Worm (Caenorhabditis elegans) whole organism, young adult: ENCODE results near the gene F42A6.2.

Experiments used
- F22D6.2 ChIP-seq: sonication (generic microtip); optimal IDR thresholded peaks from 2 replicates; lab custom pipeline; 2016; ENCODE audit warnings: mild to moderate bottlenecking, missing genetic modification characterization, missing compliant biosample characterization
- F23B12.7 ChIP-seq: sonication (generic microtip); optimal IDR thresholded peaks from 2 replicates; lab custom pipeline; 2017; ENCODE audit warnings: missing genetic modification characterization, mild to moderate bottlenecking, missing compliant biosample characterization, antibody characterized with exemption, moderate library complexity; ENCODE audit not compliant: insufficient read depth
- efl-1 ChIP-seq: fragments of 150-350 bp; optimal IDR thresholded peaks from 2 replicates; lab custom pipeline; 2014; ENCODE audit warnings: missing biosample characterization, missing genetic modification reagents, missing genetic modification characterization
- him-1 ChIP-seq: sonication (generic microtip); optimal IDR thresholded peaks from 2 replicates; lab custom pipeline; 2016; ENCODE audit warnings: missing genotype, missing genetic modification reagents, missing genetic modification characterization, missing compliant biosample characterization
- hlh-26 ChIP-seq: fragments of 200-800 bp; sonication (Bioruptor generic); conservative IDR thresholded peaks from 2 replicates; pipeline ENCODE4 v1.3.6; 2022; ENCODE audit warnings: missing genetic modification reagents, missing genetic modification characterization, missing compliant biosample characterization
- lir-1 ChIP-seq: fragments of 200-800 bp; sonication (Bioruptor generic); conservative IDR thresholded peaks from 2 replicates; pipeline ENCODE4 v1.3.6; 2022; ENCODE audit warnings: missing genetic modification reagents, missing genetic modification characterization, missing compliant biosample characterization
- rec-8 ChIP-seq, 2 experiments: sonication (generic microtip); optimal IDR thresholded peaks; 2 replicates each; lab custom pipeline; 2016; ENCODE audit warnings: mild to moderate bottlenecking in 2 of 2, missing genetic modification characterization in 2 of 2, missing genetic modification reagents in 2 of 2, missing genotype in 2 of 2, missing biosample characterization in 1 of 2, missing compliant biosample characterization in 1 of 2, moderate library complexity in 1 of 2
- somi-1 ChIP-seq: fragments of 200-800 bp; sonication (Bioruptor generic); optimal IDR thresholded peaks from 2 replicates; lab custom pipeline; 2018; ENCODE audit warnings: mild to moderate bottlenecking, missing genetic modification characterization, missing compliant biosample characterization

ce11 chrIV:3348334-3348733 is 7.1 kb downstream of the F42A6.2 start:
- TF ChIP-seq somi-1 (GFP tag; lab: Kevin White, UChicago), result no peak
- no peak for TF ChIP-seq efl-1 (GFP tag; lab: Kevin White, UChicago)
- TF ChIP-seq hlh-26 (GFP tag; lab: Robert Waterston, UW), result no peak
- TF ChIP-seq F22D6.2 (tag; lab: Kevin White, UChicago), result no peak
- TF ChIP-seq lir-1 (GFP tag; lab: Robert Waterston, UW), result no peak
- TF ChIP-seq F23B12.7 (tag; lab: Kevin White, UChicago), result no peak
- TF ChIP-seq rec-8 (tag; optimal IDR thresholded peaks at IDR 0.05; lab: Kevin White, UChicago), result no peak
- TF ChIP-seq him-1 (tag; lab: Kevin White, UChicago), result no peak
